Worm (Caenorhabditis elegans) whole organism, midembryonic: ENCODE results near the gene ZC196.4.

Experiments
- T22C8.4 ChIP-seq: fragments of 200-800 bp; sonication (Bioruptor generic); IDR thresholded peaks from 2 replicates; pipeline ENCODE4 v1.3.6; 2022; ENCODE audit warnings: missing genetic modification characterization, missing compliant biosample characterization
- cog-1 ChIP-seq: sonication (generic microtip); optimal IDR thresholded peaks from 2 replicates; lab custom pipeline; 2016; ENCODE audit warnings: missing genetic modification characterization, missing compliant biosample characterization
- flt-1 ChIP-seq: fragments of 200-800 bp; sonication (Bioruptor generic); IDR thresholded peaks from 2 replicates; pipeline ENCODE4 v1.3.6; 2022; ENCODE audit warnings: missing genetic modification characterization, missing compliant biosample characterization
- klf-2 ChIP-seq: fragments of 200-800 bp; sonication (Bioruptor generic); conservative IDR thresholded peaks from 2 replicates; pipeline ENCODE4 v1.3.6; 2022; ENCODE audit warnings: missing genetic modification reagents, missing genetic modification characterization, missing compliant biosample characterization
- med-1 ChIP-seq: sonication (generic microtip); optimal IDR thresholded peaks from 2 replicates; lab custom pipeline; 2017; ENCODE audit warnings: missing genetic modification characterization, mild to moderate bottlenecking, missing compliant biosample characterization, antibody characterized with exemption, missing genetic modification reagents; ENCODE audit not compliant: insufficient read depth
- ref-1 ChIP-seq: fragments of 200-800 bp; sonication (Bioruptor generic); conservative IDR thresholded peaks from 2 replicates; pipeline ENCODE4 v1.3.6; 2022; ENCODE audit warnings: missing genetic modification reagents, missing genetic modification characterization, missing compliant biosample characterization
- tab-1 ChIP-seq: fragments of 200-800 bp; sonication (Bioruptor generic); IDR thresholded peaks from 2 replicates; pipeline ENCODE4 v1.3.6; 2022; ENCODE audit warnings: missing genetic modification characterization, missing compliant biosample characterization
- ztf-23 ChIP-seq: fragments of 200-800 bp; sonication (Bioruptor generic); IDR thresholded peaks from 2 replicates; pipeline ENCODE4 v1.3.6; 2022; ENCODE audit warnings: missing genetic modification reagents, missing genetic modification characterization, missing compliant biosample characterization
- ztf-29 ChIP-seq: fragments of 200-800 bp; sonication (Bioruptor generic); IDR thresholded peaks from 2 replicates; pipeline ENCODE4 v1.3.6; 2022; ENCODE audit warnings: missing genetic modification reagents, missing genetic modification characterization, missing compliant biosample characterization

ZC196.4 gene

ce11 chrV:8782112-8782511, 49.2 kb downstream of the ZC196.4 start:
- no peak for TF ChIP-seq cog-1 (tag; lab: Kevin White, UChicago)
- no peak for TF ChIP-seq ztf-29
- no peak for TF ChIP-seq T22C8.4
- no peak for TF ChIP-seq med-1

DNA sequence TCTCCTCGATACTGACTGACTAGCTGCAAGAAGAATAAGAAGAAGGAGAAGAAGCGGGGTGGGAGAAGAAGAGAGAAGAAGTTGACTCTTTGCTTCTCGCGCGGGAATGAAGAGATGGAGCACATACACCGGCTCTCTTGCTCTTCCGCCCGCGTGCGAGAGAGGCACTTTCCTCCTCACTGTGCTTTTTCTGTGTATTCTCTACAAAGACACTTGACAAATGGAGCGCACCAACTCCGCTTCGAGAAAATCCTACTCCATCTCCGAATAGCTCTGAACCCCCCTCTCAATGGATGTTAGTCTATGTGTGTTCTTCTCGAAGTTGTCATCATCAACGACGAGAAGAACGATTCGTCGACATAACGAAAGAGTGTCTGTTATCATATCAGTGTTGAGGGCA, 51.6 kb downstream of the ZC196.4 start:
- no peak for TF ChIP-seq ztf-29
- no peak for TF ChIP-seq klf-2 (GFP tag; lab: Robert Waterston, UW)
- TF ChIP-seq flt-1: no peak
- TF ChIP-seq med-1: no peak
- no peak for TF ChIP-seq T22C8.4
- no peak for TF ChIP-seq ref-1 (GFP tag; lab: Robert Waterston, UW)
- no peak for TF ChIP-seq cog-1 (tag; lab: Kevin White, UChicago)
- no peak for TF ChIP-seq ztf-23 (GFP tag; lab: Robert Waterston, UW)
- TF ChIP-seq tab-1 (GFP tag; lab: Robert Waterston, UW): no peak
